Fruit fly (Drosophila melanogaster): Measurements from ENCODE around the gene sog.

The sog gene

DNA sequence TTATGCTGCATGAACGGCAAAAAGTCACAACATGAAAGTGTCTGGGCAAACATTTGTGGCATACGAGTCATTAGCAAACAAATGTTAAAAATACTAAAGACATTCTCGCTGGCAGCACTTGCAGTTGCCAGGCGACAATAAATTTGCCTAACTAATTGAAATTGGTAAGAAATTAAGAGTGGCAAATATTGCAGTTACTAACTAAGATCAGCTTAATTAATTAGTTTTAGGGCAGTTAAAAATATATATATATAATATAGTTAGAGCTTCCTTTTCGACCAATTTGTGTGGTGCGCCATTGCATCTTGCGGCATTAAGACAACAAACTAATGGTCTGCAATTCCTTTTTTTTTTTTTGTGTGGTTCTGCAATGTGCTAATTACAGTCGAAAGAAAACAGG is 15.3 kb downstream of the sog start (continued):
- TF ChIP-seq unpg (GFP tag; optimal IDR thresholded peaks at IDR 0.05) (peak; percentile 49), oc (tag; optimal IDR thresholded peaks at IDR 0.05) (peak; percentile 54), CoRest (tag; optimal IDR thresholded peaks at IDR 0.05) (peak; percentile 26), hkb (optimal IDR thresholded peaks at IDR 0.05) (no peak), hkb (GFP tag; IDR thresholded peaks at IDR 0.05) (peak; percentile 58; the same call in 1 of the 2 replicates), ap (GFP tag; IDR thresholded peaks at IDR 0.05) (peak; percentile 47; the same call in 1 of the 2 replicates), Xrp1 (GFP tag; IDR thresholded peaks at IDR 0.05) (peak; percentile 79), trem (tag; optimal IDR thresholded peaks at IDR 0.05) (peak; percentile 23), CG4424 (GFP tag; optimal IDR thresholded peaks at IDR 0.05) (no peak), abd-A (tag; optimal IDR thresholded peaks at IDR 0.05) (no peak), ATbp (GFP tag; optimal IDR thresholded peaks at IDR 0.05) (peak; percentile 31), Ptx1 (GFP tag; IDR thresholded peaks at IDR 0.05) (peak; percentile 36; the same call in 1 of the 2 replicates), CG10366 (GFP tag; IDR thresholded peaks at IDR 0.05) (peak; percentile 36; the same call in 1 of the 2 replicates), Side (GFP tag; optimal IDR thresholded peaks at IDR 0.05) (no peak), CG17328 (GFP tag; IDR thresholded peaks at IDR 0.05) (peak; percentile 65), CG15269 (tag; optimal IDR thresholded peaks at IDR 0.05) (peak; percentile 0), stc (GFP tag; IDR thresholded peaks at IDR 0.05) (peak; percentile 57), ken (GFP tag; IDR thresholded peaks at IDR 0.05) (peak; percentile 54; the same call in 1 of the 3 replicates), lab (GFP tag; optimal IDR thresholded peaks at IDR 0.05) (peak; percentile 13), Awh (GFP tag; IDR thresholded peaks at IDR 0.05) (peak; percentile 47; the same call in 1 of the 2 replicates), HLH3B (GFP tag; IDR thresholded peaks at IDR 0.05) (peak; percentile 51), Hr51 (GFP tag; optimal IDR thresholded peaks at IDR 0.05) (peak in 1 of 2 experiments; percentile 36), CG34422 (GFP tag; IDR thresholded peaks at IDR 0.05) (peak; percentile 36; the same call in 1 of the 3 replicates), CG10979 (tag; optimal IDR thresholded peaks at IDR 0.05) (peak; percentile 60), nerfin-2 (GFP tag; IDR thresholded peaks at IDR 0.05; ENCODE audit: partially characterized antibody) (no peak), CG2202 (tag; optimal IDR thresholded peaks at IDR 0.05) (peak; percentile 39), peb (GFP tag; IDR thresholded peaks at IDR 0.05) (0 out of 2 replicates have a peak, but pooled peaks have one; percentile 24), CG31441 (GFP tag; IDR thresholded peaks at IDR 0.05) (peak; percentile 39; the same call in 1 of the 2 replicates), CG7928 (GFP tag; optimal IDR thresholded peaks at IDR 0.05) (no peak), CG10267 (tag; optimal IDR thresholded peaks at IDR 0.05) (peak; percentile 21), pan (optimal IDR thresholded peaks at IDR 0.05) (no peak), pan (GFP tag; optimal IDR thresholded peaks at IDR 0.05 in 1 of 2, IDR thresholded peaks at IDR 0.05 in 1 of 2) (peak in 1 of 2 experiments; percentile 56), az2 (GFP tag; optimal IDR thresholded peaks at IDR 0.05) (peak; percentile 34), sisA (GFP tag; IDR thresholded peaks at IDR 0.05) (peak; percentile 30; the same call in 1 of the 2 replicates), CG14710 (tag; optimal IDR thresholded peaks at IDR 0.05) (peak; percentile 17), CG14965 (GFP tag; optimal IDR thresholded peaks at IDR 0.05; ENCODE audit: borderline replicate concordance) (no peak), CG30431 (GFP tag; optimal IDR thresholded peaks at IDR 0.05) (peak; percentile 2), tap (tag; optimal IDR thresholded peaks at IDR 0.05) (peak; percentile 22), sens-2 (GFP tag; IDR thresholded peaks at IDR 0.05) (peak; percentile 54; the same call in 1 of the 2 replicates), p53 (GFP tag; optimal IDR thresholded peaks at IDR 0.05) (no peak), CG1024 (GFP tag; IDR thresholded peaks at IDR 0.05) (0 out of 2 replicates have a peak, but pooled peaks have one; percentile 23), CG13894 (tag; optimal IDR thresholded peaks at IDR 0.05) (no peak), Drgx (GFP tag; IDR thresholded peaks at IDR 0.05) (peak; percentile 85), CG17186 (GFP tag; optimal IDR thresholded peaks at IDR 0.05) (no peak), dysf (GFP tag; IDR thresholded peaks at IDR 0.05) (peak; percentile 45; the same call in 1 of the 3 replicates), ci (GFP tag; IDR thresholded peaks at IDR 0.05) (peak; percentile 78), Med (GFP tag) (peak; percentile 13), tgo (GFP tag; IDR thresholded peaks at IDR 0.05) (peak; percentile 41; the same call in 1 of the 3 replicates), CG11093 (GFP tag; IDR thresholded peaks at IDR 0.05) (no peak), vvl (GFP tag; IDR thresholded peaks at IDR 0.05) (peak; percentile 64), CG2712 (tag; optimal IDR thresholded peaks at IDR 0.05) (peak; percentile 50)
